Fruit fly (Drosophila melanogaster): ENCODE results near the gene KrT95D.

Gene KrT95D

dm6 chr3R:24057188-24057587 lies 25.6 kb upstream of the KrT95D start, which contains the start of gene Hsp68 (continued):
- TF ChIP-seq ss (GFP tag; optimal IDR thresholded peaks at IDR 0.05): peak in 1 of 2 experiments; percentile 49
- no peak for TF ChIP-seq CG6792 (GFP tag; optimal IDR thresholded peaks at IDR 0.05)
- TF ChIP-seq CG4318 (GFP tag; optimal IDR thresholded peaks at IDR 0.05): no peak
- TF ChIP-seq CG8319 (GFP tag; optimal IDR thresholded peaks at IDR 0.05): no peak

DNA sequence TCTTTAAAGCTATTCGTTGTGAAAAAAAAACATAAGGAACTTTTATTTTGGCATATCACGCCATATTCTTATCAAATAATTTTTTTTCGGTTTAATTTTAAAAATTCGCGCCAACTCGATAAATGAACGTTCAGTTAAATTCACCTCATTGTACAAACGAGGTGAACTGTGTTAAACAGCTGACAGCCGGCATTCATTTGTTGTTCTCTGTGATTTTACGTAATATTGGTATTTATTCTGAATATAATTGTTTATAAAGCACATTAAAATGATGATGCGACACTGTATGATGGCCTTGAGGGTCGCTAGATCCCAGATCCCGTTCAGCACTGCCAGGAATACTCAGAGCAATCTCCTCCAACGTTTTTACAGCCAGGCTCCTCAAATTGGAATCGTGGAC lies 22.6 kb upstream of the KrT95D start, which contains the start of gene CG6000:
TSS of gene CG6000 (plus strand) at position 165 of the 400 bp plus-strand sequence.
- no peak for TF ChIP-seq fkh (GFP tag; optimal IDR thresholded peaks at IDR 0.05)
- TF ChIP-seq eg (GFP tag; IDR thresholded peaks at IDR 0.05): no peak
- no peak for TF ChIP-seq Met (GFP tag; optimal IDR thresholded peaks at IDR 0.05)
- TF ChIP-seq CG6792 (GFP tag; optimal IDR thresholded peaks at IDR 0.05): no peak
- TF ChIP-seq CG16779 (tag; optimal IDR thresholded peaks at IDR 0.05): no peak
- no peak for TF ChIP-seq dac (GFP tag; optimal IDR thresholded peaks at IDR 0.05)
- no peak for TF ChIP-seq Lpt (GFP tag; optimal IDR thresholded peaks at IDR 0.05)
- TF ChIP-seq CG34406 (GFP tag; optimal IDR thresholded peaks at IDR 0.05): no peak
- no peak for TF ChIP-seq CG11762 (GFP tag; optimal IDR thresholded peaks at IDR 0.05; ENCODE audit: insufficient read depth)
- TF ChIP-seq dsx (GFP tag; optimal IDR thresholded peaks at IDR 0.05; ENCODE audit: poor library complexity, severe bottlenecking): no peak
- TF ChIP-seq CG10669 (GFP tag; optimal IDR thresholded peaks at IDR 0.05): no peak
- no peak for TF ChIP-seq CG31627 (GFP tag; optimal IDR thresholded peaks at IDR 0.05)
- TF ChIP-seq net (GFP tag; optimal IDR thresholded peaks at IDR 0.05): no peak
- no peak for TF ChIP-seq CG7368 (GFP tag; optimal IDR thresholded peaks at IDR 0.05)
- TF ChIP-seq OdsH (GFP tag; optimal IDR thresholded peaks at IDR 0.05): no peak
- no peak for TF ChIP-seq svp (GFP tag)
- TF ChIP-seq vri (GFP tag; optimal IDR thresholded peaks at IDR 0.05): no peak

DNA sequence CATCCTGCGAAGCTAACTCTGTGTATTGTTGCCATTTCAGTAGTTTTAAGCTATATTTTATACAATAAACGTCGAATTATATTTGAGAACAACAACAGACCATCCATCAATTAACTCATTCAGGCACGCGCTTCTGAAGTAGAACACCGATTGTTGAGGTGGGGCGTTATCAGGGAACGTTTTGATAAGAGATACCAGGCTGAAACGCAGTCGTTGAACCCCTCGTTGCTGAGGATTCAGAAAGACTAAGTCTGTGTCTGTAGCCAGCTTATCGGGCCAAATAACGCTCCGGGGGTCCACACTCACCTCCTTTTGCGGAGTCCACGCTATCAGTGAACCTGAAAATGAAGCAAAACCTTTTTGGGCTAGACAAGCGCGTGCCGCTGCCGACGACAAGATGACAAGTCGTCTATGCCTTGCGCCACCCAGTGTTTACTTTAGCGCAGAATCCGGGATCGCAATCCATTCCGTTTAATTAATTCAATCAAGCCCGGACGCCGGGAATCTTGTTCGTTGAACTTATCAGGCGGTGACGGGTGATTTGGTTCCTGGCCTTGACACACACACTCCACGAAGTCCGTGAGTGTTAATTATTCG lies 22.0 kb upstream of the KrT95D start:
- TF ChIP-seq CG10669 (GFP tag; optimal IDR thresholded peaks at IDR 0.05) (no peak), CG6792 (GFP tag; optimal IDR thresholded peaks at IDR 0.05) (no peak), Gug (GFP tag; IDR thresholded peaks at IDR 0.05) (no peak), Met (GFP tag; optimal IDR thresholded peaks at IDR 0.05) (no peak), svp (GFP tag) (peak; percentile 99), Eip78C (GFP tag) (no peak), Eip93F (GFP tag; optimal IDR thresholded peaks at IDR 0.05) (peak; percentile 55), eg (GFP tag; IDR thresholded peaks at IDR 0.05) (no peak), cyc (GFP tag; optimal IDR thresholded peaks at IDR 0.05) (no peak), acj6 (GFP tag; optimal IDR thresholded peaks at IDR 0.05) (no peak), CG6276 (GFP tag; optimal IDR thresholded peaks at IDR 0.05) (no peak), CG10631 (GFP tag; optimal IDR thresholded peaks at IDR 0.05) (no peak), vri (GFP tag; optimal IDR thresholded peaks at IDR 0.05) (peak; percentile 55), CG8119 (GFP tag; IDR thresholded peaks at IDR 0.05) (no peak), Ets96B (tag; optimal IDR thresholded peaks at IDR 0.05) (no peak), CG3919 (GFP tag; optimal IDR thresholded peaks at IDR 0.05) (no peak), CG8632 (GFP tag; optimal IDR thresholded peaks at IDR 0.05) (no peak), dac (GFP tag; optimal IDR thresholded peaks at IDR 0.05) (no peak)

DNA sequence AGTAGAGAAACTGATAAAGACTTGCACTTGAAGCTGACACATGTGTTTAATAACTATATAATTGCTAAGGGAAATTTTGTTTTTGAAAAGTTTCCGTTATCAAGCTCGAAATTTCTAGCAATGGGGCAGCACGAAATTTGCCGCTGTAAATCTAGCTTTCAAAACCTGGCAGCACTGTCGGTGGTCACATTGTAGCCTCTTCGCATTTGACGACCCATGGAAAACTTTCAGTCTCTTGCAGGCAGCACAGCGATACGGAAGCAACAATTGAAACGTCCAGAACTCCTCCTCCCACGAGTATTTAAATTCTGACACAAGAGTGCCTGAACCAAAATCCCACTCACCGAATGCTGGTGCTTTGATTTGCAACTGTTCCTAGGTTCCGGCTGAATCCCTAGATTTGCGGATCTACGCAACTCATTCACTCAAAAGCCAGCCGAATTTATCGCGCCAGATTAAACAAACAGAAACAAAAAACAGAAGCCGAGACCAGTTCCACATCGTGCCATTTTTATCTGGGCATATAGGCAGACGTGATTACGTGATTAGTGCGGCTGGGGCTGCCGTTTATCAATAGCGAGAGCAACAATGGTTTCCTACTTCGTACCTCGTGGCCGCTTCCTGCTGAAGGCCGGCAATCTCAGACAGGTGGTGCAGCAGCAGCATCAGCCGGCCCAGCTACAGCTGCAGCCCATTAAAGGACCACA lies 20.0 kb upstream of the KrT95D start:
- TF ChIP-seq CG9139 (GFP tag; optimal IDR thresholded peaks at IDR 0.05) (no peak), CG16779 (tag; optimal IDR thresholded peaks at IDR 0.05) (no peak), CG11902 (GFP tag; optimal IDR thresholded peaks at IDR 0.05) (no peak), Gug (GFP tag; IDR thresholded peaks at IDR 0.05) (no peak), eg (GFP tag; IDR thresholded peaks at IDR 0.05) (peak; percentile 36; the same call in 1 of the 3 replicates), lz (GFP tag; optimal IDR thresholded peaks at IDR 0.05) (no peak), dsx (GFP tag; optimal IDR thresholded peaks at IDR 0.05; ENCODE audit: poor library complexity, severe bottlenecking) (peak; percentile 77), acj6 (GFP tag; optimal IDR thresholded peaks at IDR 0.05) (no peak), CG31627 (GFP tag; optimal IDR thresholded peaks at IDR 0.05) (no peak), Sox15 (GFP tag; optimal IDR thresholded peaks at IDR 0.05) (no peak), CG6854 (GFP tag; optimal IDR thresholded peaks at IDR 0.05) (no peak), Smox (GFP tag; optimal IDR thresholded peaks at IDR 0.05) (no peak), fkh (GFP tag; optimal IDR thresholded peaks at IDR 0.05) (peak; percentile 24), Met (GFP tag; optimal IDR thresholded peaks at IDR 0.05) (no peak), achi (GFP tag; optimal IDR thresholded peaks at IDR 0.05) (no peak), CG32006 (GFP tag; optimal IDR thresholded peaks at IDR 0.05) (no peak), salr (GFP tag; optimal IDR thresholded peaks at IDR 0.05) (no peak), Lpt (GFP tag; optimal IDR thresholded peaks at IDR 0.05) (no peak), Hr39 (GFP tag; optimal IDR thresholded peaks at IDR 0.05) (no peak), Blimp-1 (GFP tag; optimal IDR thresholded peaks at IDR 0.05) (no peak), fd85E (GFP tag; optimal IDR thresholded peaks at IDR 0.05) (no peak), CG10669 (GFP tag; optimal IDR thresholded peaks at IDR 0.05) (no peak)

Data from whole organism, prepupa.